Fruit fly (Drosophila melanogaster): ENCODE measurements around the gene sfl.

DNA sequence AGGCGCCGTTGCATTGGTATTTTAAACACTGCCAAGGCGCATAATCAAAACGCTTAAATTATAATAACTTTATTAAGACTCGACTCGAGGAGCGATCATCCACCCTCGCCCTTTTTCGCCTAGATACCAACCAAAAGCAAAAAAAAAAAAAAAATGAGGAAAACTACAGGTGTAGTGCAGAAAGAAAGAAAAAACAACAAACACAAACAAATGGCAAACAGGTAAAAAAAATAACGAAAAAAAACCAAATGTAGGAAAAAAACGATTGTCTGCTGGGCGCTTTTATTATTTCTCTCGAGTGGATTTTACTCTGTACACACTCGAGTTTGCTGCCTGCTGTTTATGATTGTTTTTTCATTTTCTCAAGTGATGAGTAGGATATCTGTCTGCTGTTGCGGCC lies 38.3 kb upstream of the sfl start:
- no peak for TF ChIP-seq CTCF (optimal IDR thresholded peaks at IDR 0.05)
- TF ChIP-seq CG8478 (optimal IDR thresholded peaks at IDR 0.05) = no peak
